Fruit fly (Drosophila melanogaster): ENCODE results near the gene Gs1.

DNA sequence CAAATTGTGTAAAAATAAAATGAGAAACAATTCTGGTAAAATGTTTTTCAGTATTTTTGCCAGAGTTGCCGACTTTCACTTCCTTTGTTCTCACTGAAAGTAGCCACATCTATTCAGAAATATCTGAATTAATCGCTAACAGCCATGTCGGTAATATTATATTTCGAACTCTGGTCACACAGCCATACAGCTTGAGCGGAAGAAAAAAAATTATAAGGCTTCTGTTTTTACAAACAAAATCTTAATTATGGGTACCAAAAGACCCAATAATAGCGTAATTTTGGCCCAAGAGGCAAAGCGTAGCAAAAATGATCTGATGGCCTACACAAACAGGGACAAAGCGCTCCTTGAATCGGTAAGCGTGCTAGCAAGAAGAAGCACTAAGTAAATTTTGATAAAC, 24.1 kb downstream of the Gs1 start, which contains the start of gene CG3436:
- TF ChIP-seq Sox102F (GFP tag; optimal IDR thresholded peaks at IDR 0.05): no peak
- TF ChIP-seq CG7271 (tag; optimal IDR thresholded peaks at IDR 0.05): no peak
- TF ChIP-seq Ravus (GFP tag; IDR thresholded peaks at IDR 0.05): no peak
- no peak for TF ChIP-seq h (optimal IDR thresholded peaks at IDR 0.05)
- TF ChIP-seq sim (GFP tag; IDR thresholded peaks at IDR 0.05): no peak
- TF ChIP-seq fu2 (GFP tag; optimal IDR thresholded peaks at IDR 0.05): no peak
- no peak for TF ChIP-seq CG3847 (GFP tag; IDR thresholded peaks at IDR 0.05)
- no peak for TF ChIP-seq CG7839 (tag; optimal IDR thresholded peaks at IDR 0.05)
- peak; percentile 59 for TF ChIP-seq trem (tag; optimal IDR thresholded peaks at IDR 0.05)
- no peak for TF ChIP-seq NfI (GFP tag; optimal IDR thresholded peaks at IDR 0.05)
- no peak for TF ChIP-seq tx (GFP tag; optimal IDR thresholded peaks at IDR 0.05)
- TF ChIP-seq CG4730 (GFP tag; IDR thresholded peaks at IDR 0.05): no peak
- TF ChIP-seq so (GFP tag; IDR thresholded peaks at IDR 0.05): no peak
- no peak for TF ChIP-seq Scr (GFP tag; IDR thresholded peaks at IDR 0.05; ENCODE audit: partially characterized antibody)

All from whole organism, embryonic.